Fruit fly (Drosophila melanogaster): ENCODE results near the gene nac.

The nac gene

dm6 chr3R:8316344-8317105 is 12.7 kb upstream of the nac start, which contains the start of gene Coq2 (continued):
- TF ChIP-seq CG13296 (GFP tag; optimal IDR thresholded peaks at IDR 0.05) (no peak), Doc3 (GFP tag; IDR thresholded peaks at IDR 0.05; ENCODE audit: partially characterized antibody) (no peak), CG9876 (GFP tag; optimal IDR thresholded peaks at IDR 0.05) (no peak), ap (GFP tag; IDR thresholded peaks at IDR 0.05) (no peak), CG4328 (GFP tag; optimal IDR thresholded peaks at IDR 0.05) (no peak), CG30403 (GFP tag; optimal IDR thresholded peaks at IDR 0.05) (no peak), CG12769 (tag; optimal IDR thresholded peaks at IDR 0.05) (no peak), CG3281 (GFP tag; optimal IDR thresholded peaks at IDR 0.05) (no peak), Neu2 (GFP tag; optimal IDR thresholded peaks at IDR 0.05; ENCODE audit: borderline replicate concordance) (no peak), Tbp (GFP tag; optimal IDR thresholded peaks at IDR 0.05) (no peak), bab2 (GFP tag; optimal IDR thresholded peaks at IDR 0.05) (no peak), ssp (GFP tag; IDR thresholded peaks at IDR 0.05) (no peak), CG33557 (GFP tag; optimal IDR thresholded peaks at IDR 0.05) (no peak), CG9932 (GFP tag; IDR thresholded peaks at IDR 0.05) (no peak), D (optimal IDR thresholded peaks at IDR 0.05) (no peak), D (GFP tag; optimal IDR thresholded peaks at IDR 0.05) (no peak), abd-A (tag; optimal IDR thresholded peaks at IDR 0.05) (no peak), zfh2 (GFP tag; optimal IDR thresholded peaks at IDR 0.05) (no peak), salm (tag; optimal IDR thresholded peaks at IDR 0.05) (no peak), sob (GFP tag; IDR thresholded peaks at IDR 0.05) (no peak), CG31365 (tag; optimal IDR thresholded peaks at IDR 0.05) (peak; percentile 30), TFAM (GFP tag; optimal IDR thresholded peaks at IDR 0.05) (no peak), HHEX (GFP tag; optimal IDR thresholded peaks at IDR 0.05) (no peak), Dfd (GFP tag; optimal IDR thresholded peaks at IDR 0.05) (no peak), Ets97D (GFP tag; optimal IDR thresholded peaks at IDR 0.05) (peak; percentile 42), trem (tag; optimal IDR thresholded peaks at IDR 0.05) (peak; percentile 86), C15 (GFP tag; IDR thresholded peaks at IDR 0.05) (no peak), scrt (GFP tag; optimal IDR thresholded peaks at IDR 0.05) (no peak), CG6791 (GFP tag; IDR thresholded peaks at IDR 0.05; ENCODE audit: partially characterized antibody) (no peak), Lhr (GFP tag; optimal IDR thresholded peaks at IDR 0.05) (peak; percentile 88), z (GFP tag; IDR thresholded peaks at IDR 0.05) (no peak), mam (GFP tag; optimal IDR thresholded peaks at IDR 0.05) (no peak), CG6813 (GFP tag; optimal IDR thresholded peaks at IDR 0.05) (no peak), ash1 (GFP tag; optimal IDR thresholded peaks at IDR 0.05) (no peak), Hsf (GFP tag; optimal IDR thresholded peaks at IDR 0.05) (no peak), Ptx1 (GFP tag; IDR thresholded peaks at IDR 0.05) (no peak), Sin3A (optimal IDR thresholded peaks at IDR 0.05) (peak; percentile 8), CG2875 (GFP tag; optimal IDR thresholded peaks at IDR 0.05) (no peak), fd102C (GFP tag; optimal IDR thresholded peaks at IDR 0.05) (no peak), CG1647 (GFP tag; optimal IDR thresholded peaks at IDR 0.05) (no peak), CG34224 (GFP tag; IDR thresholded peaks at IDR 0.05; ENCODE audit: partially characterized antibody) (0 out of 3 replicates have a peak, but pooled peaks have one; percentile 8), Awh (GFP tag; IDR thresholded peaks at IDR 0.05) (no peak), HmgZ (tag; optimal IDR thresholded peaks at IDR 0.05) (peak; percentile 2), HLHmδ (GFP tag; optimal IDR thresholded peaks at IDR 0.05) (no peak), lola (GFP tag; optimal IDR thresholded peaks at IDR 0.05) (no peak), lilli (GFP tag; optimal IDR thresholded peaks at IDR 0.05) (no peak), esg (GFP tag; conservative IDR thresholded peaks at IDR 0.05) (no peak), rib (GFP tag; IDR thresholded peaks at IDR 0.05) (no peak), CG7357 (GFP tag; IDR thresholded peaks at IDR 0.05) (no peak), CG10543 (GFP tag; optimal IDR thresholded peaks at IDR 0.05) (no peak)

All from whole organism, embryonic.